Fruit fly (Drosophila melanogaster) whole organism, prepupa: ENCODE measurements around the gene CG6126.
A peak's percentile ranks its signal among the peaks of the same experiment; 100 is the strongest.

Experiments used
- Blimp-1 ChIP-seq: fragments of 200-800 bp; sonication (Bioruptor generic); optimal IDR thresholded peaks from 3 replicates; lab custom pipeline; 2017; ENCODE audit warnings: missing biosample characterization, missing genetic modification characterization, mild to moderate bottlenecking, moderate library complexity, missing genetic modification reagents
- CG10669 ChIP-seq: fragments of 200-800 bp; sonication (Bioruptor generic); optimal IDR thresholded peaks from 3 replicates; lab custom pipeline; 2018; ENCODE audit warnings: missing biosample characterization, mild to moderate bottlenecking, missing genetic modification characterization, moderate library complexity
- CG11294 ChIP-seq: fragments of 200-800 bp; sonication (Bioruptor generic); IDR thresholded peaks from 2 replicates; pipeline ENCODE4 v1.3.6; 2022; ENCODE audit warnings: missing biosample characterization, missing genetic modification characterization
- CG11762 ChIP-seq: fragments of 200-800 bp; sonication (Bioruptor generic); optimal IDR thresholded peaks from 3 replicates; lab custom pipeline; 2016; ENCODE audit warnings: missing biosample characterization, missing genetic modification characterization; ENCODE audit not compliant: insufficient read depth
- CG15336 ChIP-seq: fragments of 200-800 bp; sonication (Bioruptor generic); IDR thresholded peaks from 2 replicates; pipeline ENCODE4 v1.3.6; 2022; ENCODE audit warnings: missing biosample characterization, missing genetic modification characterization
- CG1621 ChIP-seq: fragments of 200-800 bp; sonication (Bioruptor generic); optimal IDR thresholded peaks from 3 replicates; lab custom pipeline; 2018; ENCODE audit warnings: missing biosample characterization, mild to moderate bottlenecking, missing genetic modification characterization
- CG16779 ChIP-seq: fragments of 200-800 bp; sonication (Bioruptor generic); optimal IDR thresholded peaks from 3 replicates; lab custom pipeline; 2017; ENCODE audit warnings: missing biosample characterization, mild to moderate bottlenecking, missing genetic modification characterization
- CG3032 ChIP-seq: fragments of 200-800 bp; optimal IDR thresholded peaks from 2 replicates; lab custom pipeline; 2019; ENCODE audit warnings: missing biosample characterization, mild to moderate bottlenecking, missing genetic modification characterization, moderate library complexity
- CG4318 ChIP-seq: fragments of 200-800 bp; sonication (Bioruptor generic); optimal IDR thresholded peaks from 3 replicates; lab custom pipeline; 2017; ENCODE audit warnings: missing biosample characterization, mild to moderate bottlenecking, missing genetic modification characterization
- CG6792 ChIP-seq: fragments of 200-800 bp; sonication (Bioruptor generic); optimal IDR thresholded peaks from 3 replicates; lab custom pipeline; 2016; ENCODE audit warnings: missing biosample characterization, missing genetic modification characterization
- CG6808 ChIP-seq: fragments of 200-800 bp; sonication (Bioruptor generic); optimal IDR thresholded peaks from 3 replicates; lab custom pipeline; 2017; ENCODE audit warnings: missing biosample characterization, missing genetic modification characterization, mild to moderate bottlenecking, moderate library complexity, missing genetic modification reagents
- CG6854 ChIP-seq: fragments of 200-800 bp; sonication (Bioruptor generic); optimal IDR thresholded peaks from 2 replicates; lab custom pipeline; 2017; ENCODE audit warnings: missing biosample characterization, mild to moderate bottlenecking, missing genetic modification characterization
- CG7368 ChIP-seq: fragments of 200-800 bp; sonication (Bioruptor generic); optimal IDR thresholded peaks from 3 replicates; lab custom pipeline; 2016; ENCODE audit warnings: missing biosample characterization, missing genetic modification characterization
- CG8119 ChIP-seq: fragments of 200-800 bp; sonication (Bioruptor generic); IDR thresholded peaks from 3 replicates; pipeline ENCODE4 v1.3.6; 2022; ENCODE audit warnings: missing biosample characterization, missing genetic modification characterization
- CG8319 ChIP-seq: fragments of 200-800 bp; sonication (Bioruptor generic); optimal IDR thresholded peaks from 3 replicates; lab custom pipeline; 2016; ENCODE audit warnings: missing biosample characterization, missing genetic modification characterization
- CG8632 ChIP-seq: fragments of 200-800 bp; sonication (Bioruptor generic); optimal IDR thresholded peaks from 3 replicates; lab custom pipeline; 2016; ENCODE audit warnings: missing biosample characterization, missing genetic modification characterization
- CG9139 ChIP-seq: fragments of 200-800 bp; sonication (Bioruptor generic); optimal IDR thresholded peaks from 3 replicates; lab custom pipeline; 2017; ENCODE audit warnings: missing biosample characterization, mild to moderate bottlenecking, missing genetic modification characterization
- Eip75B ChIP-seq: fragments of 200-800 bp; sonication (Bioruptor generic); optimal IDR thresholded peaks from 3 replicates; lab custom pipeline; 2016; ENCODE audit warnings: missing biosample characterization, missing genetic modification characterization
- Ets21C ChIP-seq: fragments of 200-800 bp; sonication (Bioruptor generic); optimal IDR thresholded peaks from 3 replicates; lab custom pipeline; 2016; ENCODE audit warnings: missing biosample characterization, missing genetic modification characterization
- Ets96B ChIP-seq: fragments of 200-800 bp; optimal IDR thresholded peaks from 2 replicates; lab custom pipeline; 2019; ENCODE audit warnings: missing biosample characterization, mild to moderate bottlenecking, missing genetic modification characterization, moderate library complexity
- Hr38 ChIP-seq: sonication (Bioruptor generic); optimal IDR thresholded peaks from 2 replicates; lab custom pipeline; 2016; ENCODE audit warnings: missing biosample characterization, missing genetic modification characterization
- Hr39 ChIP-seq: fragments of 200-800 bp; sonication (Bioruptor generic); optimal IDR thresholded peaks from 2 replicates; lab custom pipeline; 2016; ENCODE audit warnings: missing biosample characterization, missing genetic modification characterization
- Hr4 ChIP-seq: fragments of 200-800 bp; sonication (Bioruptor generic); optimal IDR thresholded peaks from 3 replicates; lab custom pipeline; 2016; ENCODE audit warnings: missing biosample characterization, missing genetic modification characterization
- Met ChIP-seq: fragments of 200-800 bp; sonication (Bioruptor generic); optimal IDR thresholded peaks from 3 replicates; lab custom pipeline; 2016; ENCODE audit warnings: missing biosample characterization, missing genetic modification characterization
- OdsH ChIP-seq: fragments of 200-800 bp; sonication (Bioruptor generic); optimal IDR thresholded peaks from 3 replicates; lab custom pipeline; 2016; ENCODE audit warnings: missing biosample characterization, missing genetic modification characterization
- Smox ChIP-seq: fragments of 200-800 bp; sonication (Bioruptor generic); optimal IDR thresholded peaks from 3 replicates; lab custom pipeline; 2016; ENCODE audit warnings: missing biosample characterization, missing genetic modification characterization
- Sox102F ChIP-seq: fragments of 200-800 bp; sonication (Bioruptor generic); optimal IDR thresholded peaks from 2 replicates; lab custom pipeline; 2016; ENCODE audit warnings: missing biosample characterization, mild to moderate bottlenecking, missing genetic modification characterization
- Sox14 ChIP-seq: fragments of 200-800 bp; sonication (Bioruptor generic); optimal IDR thresholded peaks from 3 replicates; lab custom pipeline; 2016; ENCODE audit warnings: missing biosample characterization, missing genetic modification characterization
- Sox15 ChIP-seq: fragments of 200-800 bp; sonication (Bioruptor generic); optimal IDR thresholded peaks from 3 replicates; lab custom pipeline; 2016; ENCODE audit warnings: missing biosample characterization, missing genetic modification characterization
- achi ChIP-seq: fragments of 200-800 bp; sonication (Bioruptor generic); optimal IDR thresholded peaks from 3 replicates; lab custom pipeline; 2016; ENCODE audit warnings: missing biosample characterization, missing genetic modification characterization
- acj6 ChIP-seq: fragments of 200-800 bp; sonication (Bioruptor generic); optimal IDR thresholded peaks from 3 replicates; lab custom pipeline; 2016; ENCODE audit warnings: missing biosample characterization, missing genetic modification characterization
- cyc ChIP-seq: fragments of 200-800 bp; sonication (Bioruptor generic); optimal IDR thresholded peaks from 3 replicates; lab custom pipeline; 2016; ENCODE audit warnings: missing biosample characterization, missing genetic modification characterization
- dac ChIP-seq: fragments of 200-800 bp; sonication (Bioruptor generic); optimal IDR thresholded peaks from 2 replicates; lab custom pipeline; 2017; ENCODE audit warnings: missing biosample characterization, mild to moderate bottlenecking, missing genetic modification characterization
- dsx ChIP-seq: fragments of 200-800 bp; optimal IDR thresholded peaks from 3 replicates; lab custom pipeline; 2019; ENCODE audit warnings: missing biosample characterization, mild to moderate bottlenecking, missing genetic modification characterization, moderate library complexity; ENCODE audit not compliant: poor library complexity, severe bottlenecking
- eg ChIP-seq: fragments of 200-800 bp; sonication (Bioruptor generic); IDR thresholded peaks from 3 replicates; pipeline ENCODE4 v1.3.6; 2022; ENCODE audit warnings: missing biosample characterization, missing genetic modification characterization
- esn ChIP-seq: fragments of 200-800 bp; sonication (Bioruptor generic); optimal IDR thresholded peaks from 2 replicates; lab custom pipeline; 2016; ENCODE audit warnings: missing biosample characterization, mild to moderate bottlenecking, missing genetic modification characterization, moderate library complexity
- fd59A ChIP-seq: fragments of 200-800 bp; sonication (Bioruptor generic); optimal IDR thresholded peaks from 2 replicates; lab custom pipeline; 2017; ENCODE audit warnings: missing biosample characterization, mild to moderate bottlenecking, missing genetic modification characterization, missing genetic modification reagents
- fkh ChIP-seq: fragments of 200-800 bp; sonication (Bioruptor generic); optimal IDR thresholded peaks from 3 replicates; lab custom pipeline; 2017; ENCODE audit warnings: missing biosample characterization, mild to moderate bottlenecking, missing genetic modification characterization, moderate library complexity
- lz ChIP-seq: fragments of 200-800 bp; sonication (Bioruptor generic); optimal IDR thresholded peaks from 3 replicates; lab custom pipeline; 2016; ENCODE audit warnings: missing biosample characterization, missing genetic modification characterization
- net ChIP-seq: fragments of 200-800 bp; sonication (Bioruptor generic); optimal IDR thresholded peaks from 3 replicates; lab custom pipeline; 2016; ENCODE audit warnings: missing biosample characterization, missing genetic modification characterization
- salr ChIP-seq, 2 experiments: fragments of 200-800 bp; sonication (Bioruptor generic); optimal IDR thresholded peaks; 3 replicates each; lab custom pipeline; 2016 to 2018; ENCODE audit warnings: missing biosample characterization in 2 of 2, missing genetic modification characterization in 2 of 2, mild to moderate bottlenecking in 1 of 2
- spab ChIP-seq: fragments of 200-800 bp; sonication (Bioruptor generic); optimal IDR thresholded peaks from 2 replicates; lab custom pipeline; 2017; ENCODE audit warnings: missing biosample characterization, mild to moderate bottlenecking, missing genetic modification characterization, missing genetic modification reagents
- ss ChIP-seq, 2 experiments: fragments of 200-800 bp; sonication (Bioruptor generic); optimal IDR thresholded peaks; 2 replicates in 1 of 2; 3 replicates in 1 of 2; lab custom pipeline; 2017 to 2018; ENCODE audit warnings: mild to moderate bottlenecking in 2 of 2, missing biosample characterization in 2 of 2, missing genetic modification characterization in 2 of 2, moderate library complexity in 1 of 2

Gene CG6126

DNA sequence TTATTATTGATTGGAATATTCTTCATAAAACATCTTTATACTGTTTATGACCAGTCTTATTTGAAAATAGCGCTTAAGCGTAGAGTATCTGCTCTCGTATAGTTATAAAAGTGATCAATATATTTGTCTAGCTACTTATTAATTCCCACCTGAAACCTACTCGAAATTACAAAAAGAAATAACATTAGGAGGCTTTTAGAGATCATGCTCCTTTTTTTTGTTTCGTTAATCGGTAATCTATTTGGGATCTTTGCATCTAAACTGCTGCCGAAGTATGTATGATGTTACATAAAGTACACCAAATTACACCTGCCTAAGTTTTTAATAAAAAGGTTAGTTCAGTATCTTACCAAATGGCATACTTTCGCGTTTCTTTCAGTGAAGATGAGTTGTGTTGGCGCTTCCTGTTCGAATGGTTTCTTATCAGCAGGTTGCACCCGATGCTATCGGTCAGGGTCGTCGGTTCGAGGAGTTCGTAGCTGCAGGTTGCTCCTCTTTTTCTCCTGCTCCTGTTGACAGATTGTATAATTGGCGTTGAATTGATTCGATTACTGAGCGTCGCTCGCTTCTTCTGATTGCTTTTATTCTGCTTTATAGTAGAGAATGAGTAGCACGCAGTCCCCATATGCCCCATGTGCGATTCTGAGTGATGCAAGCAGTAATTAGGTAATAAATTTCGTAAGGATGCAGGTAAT is 35.3 kb upstream of the CG6126 start (continued):
- TF ChIP-seq OdsH (GFP tag; lab: Kevin White, UChicago) = peak; percentile 47
- no peak for TF ChIP-seq CG9139
- TF ChIP-seq Smox = peak; percentile 21
- TF ChIP-seq Hr4 (GFP tag; lab: Kevin White, UChicago) = peak; percentile 23
- TF ChIP-seq CG10669 (GFP tag; lab: Kevin White, UChicago) = peak; percentile 29
- TF ChIP-seq Blimp-1 (GFP tag; lab: Kevin White, UChicago) = no peak
- TF ChIP-seq Sox14 (GFP tag; lab: Kevin White, UChicago) = peak; percentile 55
- peak; percentile 48 for TF ChIP-seq esn
- TF ChIP-seq achi (GFP tag; lab: Kevin White, UChicago) = peak; percentile 32
- peak; percentile 57 for TF ChIP-seq Met (GFP tag; lab: Kevin White, UChicago)
- no peak for TF ChIP-seq fkh (GFP tag; lab: Kevin White, UChicago)
- TF ChIP-seq CG8119 (GFP tag; lab: Robert Waterston, UW) = no peak
- no peak for TF ChIP-seq Sox102F (GFP tag; lab: Kevin White, UChicago)
- peak; percentile 40 for TF ChIP-seq spab (GFP tag; lab: Kevin White, UChicago)

- TF ChIP-seq spab (GFP tag; lab: Kevin White, UChicago) = peak; percentile 96
- peak; percentile 86 for TF ChIP-seq CG1621 (tag; lab: Kevin White, UChicago)
- no peak for TF ChIP-seq Hr38
- peak; percentile 96 for TF ChIP-seq net (GFP tag; lab: Kevin White, UChicago)
- no peak for TF ChIP-seq CG15336 (GFP tag; lab: Robert Waterston, UW)
- TF ChIP-seq salr (GFP tag; optimal IDR thresholded peaks at IDR 0.05; lab: Kevin White, UChicago) = peak; percentile 91 to 98
- TF ChIP-seq CG6792 (GFP tag; lab: Kevin White, UChicago) = peak; percentile 98
- TF ChIP-seq CG6854 = peak; percentile 86
- peak; percentile 96 for TF ChIP-seq CG7368
- no peak for TF ChIP-seq CG11294 (GFP tag; lab: Robert Waterston, UW)
- TF ChIP-seq CG4318 (GFP tag; lab: Kevin White, UChicago) = peak; percentile 94
- peak; percentile 93 for TF ChIP-seq Blimp-1 (GFP tag; lab: Kevin White, UChicago)
- TF ChIP-seq Smox = peak; percentile 93
- peak; percentile 81 for TF ChIP-seq Eip75B (GFP tag; lab: Kevin White, UChicago)
- TF ChIP-seq ss (GFP tag; optimal IDR thresholded peaks at IDR 0.05; lab: Kevin White, UChicago) = peak; percentile 95 to 97
- peak; percentile 94 for TF ChIP-seq Sox102F (GFP tag; lab: Kevin White, UChicago)
- peak; percentile 97 for TF ChIP-seq OdsH (GFP tag; lab: Kevin White, UChicago)
- TF ChIP-seq Ets21C = peak; percentile 83
- TF ChIP-seq CG16779 (tag; lab: Kevin White, UChicago) = peak; percentile 93
- peak; percentile 98 for TF ChIP-seq acj6 (GFP tag; lab: Kevin White, UChicago)
- TF ChIP-seq CG8319 = peak; percentile 96
- TF ChIP-seq Sox14 (GFP tag; lab: Kevin White, UChicago) = peak; percentile 93
- TF ChIP-seq dsx (GFP tag; lab: Kevin White, UChicago) = peak; percentile 98
- no peak for TF ChIP-seq CG8119 (GFP tag; lab: Robert Waterston, UW)
- peak; percentile 92 for TF ChIP-seq CG9139
- peak; percentile 95 for TF ChIP-seq fd59A (GFP tag; lab: Kevin White, UChicago)
- peak; percentile 97 for TF ChIP-seq CG8632 (GFP tag; lab: Kevin White, UChicago)
- peak; percentile 94 for TF ChIP-seq Sox15 (GFP tag; lab: Kevin White, UChicago)
- TF ChIP-seq Hr4 (GFP tag; lab: Kevin White, UChicago) = peak; percentile 95
- peak; percentile 95 for TF ChIP-seq CG11762
- peak; percentile 98 for TF ChIP-seq CG3032 (tag; lab: Kevin White, UChicago)
- TF ChIP-seq lz (GFP tag; lab: Kevin White, UChicago) = peak; percentile 94
- TF ChIP-seq cyc (GFP tag; lab: Kevin White, UChicago) = peak; percentile 95
- TF ChIP-seq CG10669 (GFP tag; lab: Kevin White, UChicago) = peak; percentile 97
- peak; percentile 92 for TF ChIP-seq Hr39 (GFP tag; lab: Kevin White, UChicago)
- peak; percentile 96 for TF ChIP-seq CG6808 (GFP tag; lab: Kevin White, UChicago)
- TF ChIP-seq fkh (GFP tag; lab: Kevin White, UChicago) = peak; percentile 84
- no peak for TF ChIP-seq eg (GFP tag; lab: Robert Waterston, UW)
- peak; percentile 99 for TF ChIP-seq Ets96B (tag; lab: Kevin White, UChicago)
- peak; percentile 93 for TF ChIP-seq Met (GFP tag; lab: Kevin White, UChicago)
- TF ChIP-seq dac (GFP tag; lab: Kevin White, UChicago) = peak; percentile 93
Observed at dm6 chr3R:16236713-16237641, 34.1 kb upstream of the CG6126 start.
